Worm (Caenorhabditis elegans) whole organism, L1 larva: ENCODE measurements around the gene cho-1.
"Not testable (repeated sequence)": the region's sequence is repeated elsewhere in the genome, so short reads cannot be mapped to it uniquely, and the experiment has no call there.

Experiments
- C04F5.9 ChIP-seq: sonication (generic microtip); optimal IDR thresholded peaks from 2 replicates; lab custom pipeline; 2016; ENCODE audit warnings: missing genetic modification characterization, missing compliant biosample characterization
- C16A3.4 ChIP-seq: fragments of 150-350 bp; optimal IDR thresholded peaks from 2 replicates; lab custom pipeline; 2014; ENCODE audit warnings: missing biosample characterization, missing genetic modification characterization
- F16B12.6 ChIP-seq: fragments of 150-350 bp; optimal IDR thresholded peaks from 2 replicates; lab custom pipeline; 2014; ENCODE audit warnings: missing biosample characterization, missing genetic modification characterization
- ama-1 ChIP-seq: fragments of 150-350 bp; optimal IDR thresholded peaks from 2 replicates; lab custom pipeline; 2014
- blmp-1 ChIP-seq: fragments of 150-350 bp; optimal IDR thresholded peaks from 2 replicates; lab custom pipeline; 2014; ENCODE audit warnings: missing biosample characterization, missing genetic modification characterization
- ceh-63 ChIP-seq: fragments of 200-800 bp; sonication (Bioruptor generic); optimal IDR thresholded peaks from 2 replicates; lab custom pipeline; 2018; ENCODE audit warnings: mild to moderate bottlenecking, missing genetic modification characterization, missing compliant biosample characterization
- ceh-8 ChIP-seq: fragments of 200-800 bp; sonication (Bioruptor generic); optimal IDR thresholded peaks from 2 replicates; lab custom pipeline; 2018; ENCODE audit warnings: mild to moderate bottlenecking, missing genetic modification characterization, moderate library complexity, missing compliant biosample characterization
- ceh-88 ChIP-seq: fragments of 200-800 bp; sonication (Bioruptor generic); IDR thresholded peaks from 2 replicates; pipeline ENCODE4 v1.3.6; 2022; ENCODE audit warnings: missing genetic modification characterization, missing compliant biosample characterization
- ceh-90 ChIP-seq: sonication (generic microtip); optimal IDR thresholded peaks from 2 replicates; lab custom pipeline; 2016; ENCODE audit warnings: missing genetic modification characterization, missing compliant biosample characterization
- dpl-1 ChIP-seq, 3 experiments: fragments of 150-350 bp in 2 of 3; sonication (generic microtip) in 1 of 3; optimal IDR thresholded peaks; 2 replicates each; lab custom pipeline; 2014 to 2017; ENCODE audit warnings: missing biosample characterization in 3 of 3, missing genetic modification characterization in 3 of 3, missing genetic modification reagents in 3 of 3
- efl-1 ChIP-seq, 4 experiments: fragments of 150-350 bp; optimal IDR thresholded peaks in 3 of 4; peaks in 1 of 4; 1 replicate in 1 of 4; 2 replicates in 3 of 4; lab custom pipeline; 2014; ENCODE audit warnings: missing biosample characterization in 2 of 4, missing genetic modification characterization in 2 of 4, missing genetic modification reagents in 2 of 4
- egl-27 ChIP-seq, 2 experiments: fragments of 150-350 bp in 1 of 2; sonication (generic microtip); optimal IDR thresholded peaks; 3 replicates each; lab custom pipeline; 2017 to 2018; ENCODE audit warnings: missing biosample characterization in 2 of 2, missing genetic modification characterization in 2 of 2, missing genetic modification reagents in 2 of 2
- ets-5 ChIP-seq: fragments of 200-800 bp; sonication (Bioruptor generic); IDR thresholded peaks from 2 replicates; pipeline ENCODE4 v1.3.6; 2022; ENCODE audit warnings: missing genetic modification characterization, missing compliant biosample characterization
- fkh-4 ChIP-seq: sonication (generic microtip); optimal IDR thresholded peaks from 2 replicates; lab custom pipeline; 2016; ENCODE audit warnings: missing compliant biosample characterization, missing genetic modification characterization, borderline replicate concordance
- fkh-8 ChIP-seq: sonication (generic microtip); optimal IDR thresholded peaks from 2 replicates; lab custom pipeline; 2016; ENCODE audit warnings: mild to moderate bottlenecking, missing genetic modification characterization, missing compliant biosample characterization
- hlh-17 ChIP-seq: fragments of 200-800 bp; sonication (Bioruptor generic); optimal IDR thresholded peaks from 2 replicates; lab custom pipeline; 2018; ENCODE audit warnings: missing genetic modification characterization, mild to moderate bottlenecking, missing compliant biosample characterization, moderate library complexity, borderline replicate concordance
- irx-1 ChIP-seq: sonication (generic microtip); optimal IDR thresholded peaks from 2 replicates; lab custom pipeline; 2016; ENCODE audit warnings: missing genetic modification characterization, missing compliant biosample characterization
- isw-1 ChIP-seq: fragments of 200-800 bp; sonication (Bioruptor generic); IDR thresholded peaks from 2 replicates; pipeline ENCODE4 v1.3.6; 2022; ENCODE audit warnings: missing genetic modification characterization, missing compliant biosample characterization
- jun-1 ChIP-seq: fragments of 150-350 bp; optimal IDR thresholded peaks from 2 replicates; lab custom pipeline; 2014; ENCODE audit warnings: missing biosample characterization, missing genetic modification reagents, missing genetic modification characterization
- lin-13 ChIP-seq: fragments of 150-350 bp; optimal IDR thresholded peaks from 2 replicates; lab custom pipeline; 2014; ENCODE audit warnings: missing biosample characterization, missing genetic modification reagents, missing genetic modification characterization
- lin-14 ChIP-seq: fragments of 200-800 bp; sonication (Bioruptor generic); optimal IDR thresholded peaks from 2 replicates; lab custom pipeline; 2018; ENCODE audit warnings: mild to moderate bottlenecking, missing genetic modification characterization, moderate library complexity, missing compliant biosample characterization
- lin-35 ChIP-seq, 2 experiments: fragments of 150-350 bp; optimal IDR thresholded peaks; 2 replicates each; lab custom pipeline; 2014; ENCODE audit warnings: missing biosample characterization in 2 of 2, missing genetic modification characterization in 2 of 2, missing genetic modification reagents in 2 of 2
- lsy-2 ChIP-seq, 2 experiments: fragments of 150-350 bp; optimal IDR thresholded peaks; 2 replicates each; lab custom pipeline; 2014; ENCODE audit warnings: missing biosample characterization in 2 of 2, missing genetic modification characterization in 2 of 2
- mab-9 ChIP-seq: fragments of 200-800 bp; sonication (Bioruptor generic); IDR thresholded peaks from 2 replicates; pipeline ENCODE4 v1.3.6; 2022; ENCODE audit warnings: missing genetic modification reagents, missing genetic modification characterization, missing compliant biosample characterization
- mef-2 ChIP-seq: fragments of 150-350 bp; optimal IDR thresholded peaks from 2 replicates; lab custom pipeline; 2014; ENCODE audit warnings: missing biosample characterization, missing genetic modification characterization
- mep-1 ChIP-seq: fragments of 150-350 bp; optimal IDR thresholded peaks from 2 replicates; lab custom pipeline; 2014; ENCODE audit warnings: missing biosample characterization, missing genetic modification characterization
- nhr-12 ChIP-seq: sonication (generic microtip); optimal IDR thresholded peaks from 2 replicates; lab custom pipeline; 2017; ENCODE audit warnings: missing biosample characterization, missing genetic modification characterization
- nhr-28 ChIP-seq: fragments of 150-350 bp; optimal IDR thresholded peaks from 2 replicates; lab custom pipeline; 2014; ENCODE audit warnings: missing biosample characterization, missing genetic modification characterization
- nhr-47 ChIP-seq: sonication (generic microtip); optimal IDR thresholded peaks from 2 replicates; lab custom pipeline; 2016; ENCODE audit warnings: mild to moderate bottlenecking, missing genetic modification characterization, moderate library complexity, missing compliant biosample characterization
- nhr-71 ChIP-seq: sonication (generic microtip); optimal IDR thresholded peaks from 2 replicates; lab custom pipeline; 2016; ENCODE audit warnings: mild to moderate bottlenecking, missing genetic modification characterization, moderate library complexity, missing compliant biosample characterization
- nhr-76 ChIP-seq: sonication (generic microtip); optimal IDR thresholded peaks from 2 replicates; lab custom pipeline; 2017; ENCODE audit warnings: missing biosample characterization, missing genetic modification characterization
- nhr-85 ChIP-seq: sonication (generic microtip); peaks from one replicate; lab custom pipeline; 2016; ENCODE audit warnings: missing genetic modification characterization, inconsistent platforms, missing compliant biosample characterization
- nhr-90 ChIP-seq: sonication (generic microtip); optimal IDR thresholded peaks from 2 replicates; lab custom pipeline; 2016; ENCODE audit warnings: mild to moderate bottlenecking, missing genetic modification characterization, missing compliant biosample characterization; ENCODE audit not compliant: poor library complexity
- skn-1 ChIP-seq: fragments of 150-350 bp; optimal IDR thresholded peaks from 2 replicates; lab custom pipeline; 2014; ENCODE audit warnings: missing biosample characterization, missing genetic modification characterization
- snu-23 ChIP-seq: sonication (generic microtip); optimal IDR thresholded peaks from 2 replicates; lab custom pipeline; 2016; ENCODE audit warnings: missing genetic modification characterization, missing compliant biosample characterization
- sox-4 ChIP-seq: sonication (generic microtip); optimal IDR thresholded peaks from 2 replicates; lab custom pipeline; 2016; ENCODE audit warnings: missing genetic modification characterization, missing compliant biosample characterization
- tbx-2 ChIP-seq: sonication (generic microtip); optimal IDR thresholded peaks from 2 replicates; lab custom pipeline; 2016; ENCODE audit warnings: missing genetic modification characterization, missing compliant biosample characterization
- unc-98 ChIP-seq: fragments of 200-800 bp; sonication (Bioruptor generic); IDR thresholded peaks from 2 replicates; pipeline ENCODE4 v1.3.6; 2022; ENCODE audit warnings: missing genetic modification characterization, missing compliant biosample characterization
- zip-4 ChIP-seq: fragments of 200-800 bp; sonication (Bioruptor generic); optimal IDR thresholded peaks from 2 replicates; lab custom pipeline; 2018; ENCODE audit warnings: mild to moderate bottlenecking, missing genetic modification characterization, moderate library complexity, missing compliant biosample characterization
- ztf-11 ChIP-seq, 2 experiments: sonication (generic microtip); optimal IDR thresholded peaks; 2 replicates each; lab custom pipeline; 2016 to 2017; ENCODE audit warnings: missing genetic modification characterization in 2 of 2, missing biosample characterization in 1 of 2, missing compliant biosample characterization in 1 of 2

cho-1 gene

ce11 chrIV:13214466-13214865, at the start of gene cho-1:
TSS of gene cho-1 (minus strand) at chrIV:13214566.
- TF ChIP-seq nhr-12 (tag; lab: Kevin White, UChicago) (no peak), lsy-2 (tag; optimal IDR thresholded peaks at IDR 0.05; lab: Kevin White, UChicago) (no peak), ceh-63 (GFP tag; lab: Kevin White, UChicago) (no peak), F16B12.6 (tag; lab: Kevin White, UChicago) (no peak), lin-35 (GFP tag; optimal IDR thresholded peaks at IDR 0.05; lab: Kevin White, UChicago) (no peak), jun-1 (tag; lab: Kevin White, UChicago) (no peak), snu-23 (GFP tag; lab: Kevin White, UChicago) (no peak), blmp-1 (tag; lab: Kevin White, UChicago) (no peak), egl-27 (tag; optimal IDR thresholded peaks at IDR 0.05; lab: Kevin White, UChicago) (no peak), ets-5 (GFP tag; lab: Robert Waterston, UW) (no peak), nhr-47 (tag; lab: Kevin White, UChicago) (no peak)

ce11 chrIV:13262849-13263248, 48.5 kb upstream of the cho-1 start:
- TF ChIP-seq isw-1 (GFP tag; lab: Robert Waterston, UW), result peak; percentile 9; the same call in 1 of the 2 replicates
- peak; percentile 53; the same call in 1 of the 2 replicates for TF ChIP-seq unc-98 (GFP tag; lab: Robert Waterston, UW)
- TF ChIP-seq efl-1 (optimal IDR thresholded peaks at IDR 0.05; lab: Kevin White, UChicago), result peak in 1 of 2 experiments; percentile 10
- TF ChIP-seq efl-1 (GFP tag; optimal IDR thresholded peaks at IDR 0.05 in 1 of 2; lab: Kevin White, UChicago), result not testable (repeated sequence)
- TF ChIP-seq nhr-71 (tag; lab: Kevin White, UChicago), result peak; percentile 25
- peak; percentile 23 for TF ChIP-seq ceh-90 (tag; lab: Kevin White, UChicago)
- TF ChIP-seq nhr-85 (tag; lab: Kevin White, UChicago), result peak; percentile 15

ce11 chrIV:13261778-13262177, 47.4 kb upstream of the cho-1 start:
- TF ChIP-seq ets-5 (GFP tag; lab: Robert Waterston, UW) (0 out of 2 replicates have a peak, but pooled peaks have one; percentile 38), ceh-88 (GFP tag; lab: Robert Waterston, UW) (no peak)
- TF ChIP-seq, all 84 proteins: peak for 1

- no peak for TF ChIP-seq C16A3.4 (tag; lab: Kevin White, UChicago)
- TF ChIP-seq efl-1 (optimal IDR thresholded peaks at IDR 0.05; lab: Kevin White, UChicago), result no peak
- peak in 1 of 2 experiments; percentile 88 for TF ChIP-seq efl-1 (GFP tag; optimal IDR thresholded peaks at IDR 0.05 in 1 of 2; lab: Kevin White, UChicago)
Observed at ce11 chrIV:13258872-13259271, 44.5 kb upstream of the cho-1 start, which contains the start of gene JC8.16. TSS of gene JC8.16 (plus strand) at chrIV:13259172.

- no peak for TF ChIP-seq mef-2 (tag; lab: Kevin White, UChicago)
- TF ChIP-seq ceh-88 (GFP tag; lab: Robert Waterston, UW), result no peak
- no peak for TF ChIP-seq ama-1 (lab: Kevin White, UChicago)
- TF ChIP-seq ztf-11 (tag; optimal IDR thresholded peaks at IDR 0.05; lab: Kevin White, UChicago), result no peak
- peak; percentile 4 for TF ChIP-seq blmp-1 (tag; lab: Kevin White, UChicago)
- no peak for TF ChIP-seq nhr-76 (tag; lab: Kevin White, UChicago)
Observed at ce11 chrIV:13255886-13256285, 41.5 kb upstream of the cho-1 start, which contains the start of gene bus-12. TSS of gene bus-12 (plus strand) at chrIV:13256186.

ce11 chrIV:13253841-13254240, 39.5 kb upstream of the cho-1 start, which contains the start of gene ttr-45:
TSS of gene ttr-45 (plus strand) at chrIV:13254225.
- TF ChIP-seq irx-1 (no peak), ceh-8 (no peak), fkh-8 (tag; lab: Kevin White, UChicago) (no peak), sox-4 (tag; lab: Kevin White, UChicago) (no peak), dpl-1 (GFP tag; optimal IDR thresholded peaks at IDR 0.05; lab: Kevin White, UChicago) (no peak), lsy-2 (tag; optimal IDR thresholded peaks at IDR 0.05; lab: Kevin White, UChicago) (peak; percentile 25 to 58), nhr-76 (tag; lab: Kevin White, UChicago) (no peak), skn-1 (tag; lab: Kevin White, UChicago) (no peak), mab-9 (GFP tag; lab: Robert Waterston, UW) (no peak), F16B12.6 (tag; lab: Kevin White, UChicago) (no peak), C16A3.4 (tag; lab: Kevin White, UChicago) (peak; percentile 24), nhr-90 (tag; lab: Kevin White, UChicago) (no peak), mep-1 (tag; lab: Kevin White, UChicago) (no peak), C04F5.9 (no peak), nhr-71 (tag; lab: Kevin White, UChicago) (peak; percentile 74), nhr-28 (tag; lab: Kevin White, UChicago) (no peak), fkh-4 (tag; lab: Kevin White, UChicago) (no peak), nhr-85 (tag; lab: Kevin White, UChicago) (no peak), zip-4 (GFP tag; lab: Kevin White, UChicago) (no peak), tbx-2 (tag; lab: Kevin White, UChicago) (no peak), efl-1 (optimal IDR thresholded peaks at IDR 0.05; lab: Kevin White, UChicago) (no peak), efl-1 (GFP tag; optimal IDR thresholded peaks at IDR 0.05 in 1 of 2; lab: Kevin White, UChicago) (no peak), lin-13 (GFP tag; lab: Kevin White, UChicago) (no peak), hlh-17 (GFP tag; lab: Kevin White, UChicago) (no peak), lin-14 (GFP tag; lab: Kevin White, UChicago) (no peak)
